Worm (Caenorhabditis elegans) whole organism, L2 larva: Measurements from ENCODE around the gene T05A8.7.

Source experiments
- aly-2 ChIP-seq: fragments of 150-350 bp; optimal IDR thresholded peaks from 2 replicates; lab custom pipeline; 2014; ENCODE audit warnings: missing biosample characterization, missing genetic modification characterization
- ama-1 ChIP-seq: fragments of 150-350 bp; optimal IDR thresholded peaks from 2 replicates; lab custom pipeline; 2018; ENCODE audit warnings: inconsistent platforms
- blmp-1 ChIP-seq: sonication (generic microtip); optimal IDR thresholded peaks from 2 replicates; lab custom pipeline; 2017; ENCODE audit warnings: missing genetic modification characterization, mild to moderate bottlenecking, missing compliant biosample characterization, antibody characterized with exemption, moderate library complexity; ENCODE audit not compliant: insufficient read depth
- gmeb-1 ChIP-seq: fragments of 150-350 bp; optimal IDR thresholded peaks from 2 replicates; lab custom pipeline; 2014; ENCODE audit warnings: missing biosample characterization, missing genetic modification characterization
- lin-13 ChIP-seq: fragments of 150-350 bp; optimal IDR thresholded peaks from 2 replicates; lab custom pipeline; 2014; ENCODE audit warnings: missing biosample characterization, missing genetic modification reagents, missing genetic modification characterization
- nhr-237 ChIP-seq: fragments of 150-350 bp; optimal IDR thresholded peaks from 2 replicates; lab custom pipeline; 2014; ENCODE audit warnings: missing biosample characterization, missing genetic modification characterization
- nhr-77 ChIP-seq: fragments of 150-350 bp; optimal IDR thresholded peaks from 2 replicates; lab custom pipeline; 2014; ENCODE audit warnings: missing biosample characterization, missing genetic modification characterization
- snpc-4 ChIP-seq: fragments of 150-350 bp; optimal IDR thresholded peaks from 2 replicates; lab custom pipeline; 2014; ENCODE audit warnings: missing biosample characterization, missing genetic modification characterization
- unc-62 ChIP-seq: fragments of 150-350 bp; optimal IDR thresholded peaks from 2 replicates; lab custom pipeline; 2014; ENCODE audit warnings: missing biosample characterization, missing genetic modification reagents, missing genetic modification characterization
- zag-1 ChIP-seq: fragments of 150-350 bp; optimal IDR thresholded peaks from 2 replicates; lab custom pipeline; 2014; ENCODE audit warnings: missing biosample characterization, missing genetic modification characterization
- ztf-11 ChIP-seq: sonication (generic microtip); optimal IDR thresholded peaks from 2 replicates; lab custom pipeline; 2017; ENCODE audit warnings: missing biosample characterization, missing genetic modification characterization

- TF ChIP-seq unc-62 (GFP tag; lab: Kevin White, UChicago) (no peak), lin-13 (no peak), zag-1 (tag; lab: Kevin White, UChicago) (no peak), gmeb-1 (no peak), blmp-1 (tag; lab: Kevin White, UChicago) (no peak), nhr-77 (no peak), nhr-237 (no peak), ztf-11 (tag; lab: Kevin White, UChicago) (no peak), aly-2 (tag; lab: Kevin White, UChicago) (no peak), snpc-4 (tag; lab: Kevin White, UChicago) (no peak), ama-1 (lab: Kevin White, UChicago) (no peak)
Measured at ce11 chrII:2787031-2787512, 44.9 kb upstream of the T05A8.7 start, which contains the start of the genes F08D12.12 and srpa-72.
